Fruit fly (Drosophila melanogaster) whole organism, larva: ENCODE results near the gene side.

Experiments used
- noc ChIP-seq: fragments of 200-800 bp; sonication (Bioruptor generic); optimal IDR thresholded peaks from 3 replicates; lab custom pipeline; 2019; ENCODE audit warnings: missing biosample characterization, mild to moderate bottlenecking, missing genetic modification characterization, moderate library complexity

Gene side

DNA sequence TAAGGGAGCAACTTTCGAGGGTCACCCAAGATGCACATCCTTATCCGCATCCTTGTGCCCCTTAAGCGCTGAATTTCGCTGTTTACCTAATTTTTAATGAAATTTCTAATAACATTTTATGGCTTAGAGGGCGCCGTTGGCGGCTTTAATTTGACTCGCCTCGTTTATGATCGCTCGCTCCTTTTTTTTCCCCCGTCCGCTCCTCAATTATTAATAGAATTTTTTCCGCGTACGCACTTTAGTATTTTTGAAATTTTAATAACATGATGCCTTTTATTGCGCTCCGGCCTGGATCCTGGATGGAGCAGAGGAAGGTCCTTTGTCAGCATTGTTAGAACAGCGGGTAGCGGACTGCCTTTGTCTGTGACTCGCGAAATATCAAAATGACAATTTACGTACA, 68.7 kb downstream of the side start, which contains the start of gene CG46335:
CG46335 (minus strand) TSS at position 101 of the 400 bp plus-strand sequence.
- TF ChIP-seq noc (tag; lab: Kevin White, UChicago) = no peak

DNA sequence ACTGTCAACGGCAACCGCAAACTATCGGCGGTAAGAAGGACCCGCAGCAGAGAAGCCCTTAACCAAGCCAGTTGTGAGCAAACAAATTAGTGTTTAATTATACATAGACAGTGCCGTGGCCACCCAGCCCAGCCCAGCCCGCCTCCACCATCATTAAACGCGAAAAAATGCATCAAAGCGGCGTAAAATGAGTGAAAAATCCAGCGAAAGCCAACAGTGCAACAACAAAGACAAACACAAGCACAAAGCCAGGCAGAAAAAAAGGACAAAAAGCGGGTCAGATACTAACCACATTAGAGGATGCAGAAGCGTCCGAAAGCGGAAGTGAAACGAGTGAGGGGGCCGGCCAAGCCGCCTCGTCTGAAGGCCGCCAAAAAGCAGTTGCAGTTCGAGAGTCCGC, 97.0 kb downstream of the side start, which contains the start of gene CG42534:
CG42534 (plus strand) TSS at position 301 of the 400 bp plus-strand sequence.
- TF ChIP-seq noc (tag; lab: Kevin White, UChicago) = no peak

DNA sequence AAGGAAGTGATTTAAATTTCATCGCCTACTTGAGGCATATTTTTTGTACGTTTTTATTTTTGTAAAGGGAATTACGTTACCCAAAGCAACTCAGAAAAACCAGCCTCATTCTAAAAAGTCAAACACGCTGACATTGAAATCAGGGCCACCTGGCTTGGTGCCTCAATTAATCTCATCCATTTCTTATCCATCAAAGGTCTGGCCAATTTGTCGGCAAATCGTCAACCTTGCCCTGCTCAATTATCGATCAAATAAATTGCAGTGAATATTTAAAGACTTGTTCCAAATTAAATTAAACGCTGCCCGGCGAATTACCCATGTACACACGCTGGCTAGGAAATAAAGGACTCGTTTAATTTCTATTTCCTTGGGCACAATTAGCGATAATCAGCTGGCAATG, 106.5 kb downstream of the side start, which contains the start of gene CG3330:
CG3330 (minus strand) TSS at position 101 of the 400 bp plus-strand sequence.
- TF ChIP-seq noc (tag; lab: Kevin White, UChicago) = no peak
